Worm (Caenorhabditis elegans) whole organism, L4 larva: Measurements from ENCODE around the gene F26H11.8.

ENCODE experiments used
- Y75B8A.6 ChIP-seq: fragments of 200-800 bp; sonication (Bioruptor generic); IDR thresholded peaks from 2 replicates; pipeline ENCODE4 v1.3.6; 2022; ENCODE audit warnings: missing genetic modification reagents, missing genetic modification characterization, missing compliant biosample characterization
- ZK337.2 ChIP-seq: fragments of 200-800 bp; sonication (Bioruptor generic); IDR thresholded peaks from 2 replicates; pipeline ENCODE4 v1.3.6; 2022; ENCODE audit warnings: missing genetic modification reagents, missing genetic modification characterization, missing compliant biosample characterization
- aly-2 ChIP-seq: sonication (generic microtip); optimal IDR thresholded peaks from 2 replicates; lab custom pipeline; 2018; ENCODE audit warnings: missing biosample characterization, missing genetic modification characterization
- arid-1 ChIP-seq: fragments of 200-800 bp; sonication (Bioruptor generic); conservative IDR thresholded peaks from 2 replicates; pipeline ENCODE4 v1.3.6; 2022; ENCODE audit warnings: missing genetic modification reagents, missing genetic modification characterization, missing compliant biosample characterization
- daf-16 ChIP-seq, 3 experiments: sonication (generic microtip); optimal IDR thresholded peaks; 2 replicates each; lab custom pipeline; 2016 to 2017; ENCODE audit warnings: missing genetic modification characterization in 3 of 3, missing genetic modification reagents in 3 of 3, mild to moderate bottlenecking in 2 of 3, missing compliant biosample characterization in 2 of 3, missing biosample characterization in 1 of 3, moderate library complexity in 1 of 3
- fkh-10 ChIP-seq: fragments of 150-350 bp; optimal IDR thresholded peaks from 2 replicates; lab custom pipeline; 2014; ENCODE audit warnings: missing biosample characterization, missing genetic modification reagents, missing genetic modification characterization
- madf-5 ChIP-seq, 2 experiments: fragments of 200-800 bp; sonication (Bioruptor generic); IDR thresholded peaks; 2 replicates each; pipeline ENCODE4 v1.3.6; 2022; ENCODE audit warnings: missing compliant biosample characterization in 2 of 2, missing genetic modification characterization in 2 of 2
- mes-2 ChIP-seq: sonication (generic microtip); optimal IDR thresholded peaks from 2 replicates; lab custom pipeline; 2016; ENCODE audit warnings: missing genotype, mild to moderate bottlenecking, missing genetic modification characterization, missing compliant biosample characterization; ENCODE audit not compliant: poor library complexity, severe bottlenecking
- nhr-28 ChIP-seq: fragments of 150-350 bp; optimal IDR thresholded peaks from 2 replicates; lab custom pipeline; 2014; ENCODE audit warnings: missing biosample characterization, missing genetic modification characterization
- nhr-77 ChIP-seq: fragments of 150-350 bp; optimal IDR thresholded peaks from 2 replicates; lab custom pipeline; 2014; ENCODE audit warnings: missing biosample characterization, missing genetic modification characterization
- skn-1 ChIP-seq: fragments of 150-350 bp; optimal IDR thresholded peaks from 2 replicates; lab custom pipeline; 2014; ENCODE audit warnings: missing biosample characterization, missing genetic modification characterization
- snpc-4 ChIP-seq: fragments of 150-350 bp; optimal IDR thresholded peaks from 2 replicates; lab custom pipeline; 2014; ENCODE audit warnings: missing biosample characterization, missing genetic modification characterization
- spr-3 ChIP-seq: fragments of 200-800 bp; sonication (Bioruptor generic); optimal IDR thresholded peaks from 2 replicates; lab custom pipeline; 2018; ENCODE audit warnings: mild to moderate bottlenecking, missing genetic modification characterization, missing compliant biosample characterization
- unc-130 ChIP-seq: sonication (generic microtip); optimal IDR thresholded peaks from 2 replicates; lab custom pipeline; 2016; ENCODE audit warnings: missing genetic modification reagents, missing genetic modification characterization, missing compliant biosample characterization

- TF ChIP-seq skn-1 (no peak), arid-1 (GFP tag; lab: Robert Waterston, UW) (peak; percentile 36; the same call in 1 of the 2 replicates), fkh-10 (GFP tag; lab: Kevin White, UChicago) (no peak), mes-2 (tag; lab: Kevin White, UChicago) (no peak), snpc-4 (tag; lab: Kevin White, UChicago) (no peak), spr-3 (GFP tag; lab: Kevin White, UChicago) (no peak), madf-5 (GFP tag; IDR thresholded peaks at IDR 0.05; lab: Robert Waterston, UW) (no peak), ZK337.2 (no peak), unc-130 (peak; percentile 6), nhr-28 (no peak), daf-16 (GFP tag; optimal IDR thresholded peaks at IDR 0.05; lab: Kevin White, UChicago) (no peak), daf-16 (tag; optimal IDR thresholded peaks at IDR 0.05; lab: Kevin White, UChicago) (no peak), nhr-77 (tag; lab: Kevin White, UChicago) (no peak), aly-2 (no peak), Y75B8A.6 (GFP tag; lab: Robert Waterston, UW) (no peak)
Measured at ce11 chrII:14350768-14351167, 37.5 kb upstream of the F26H11.8 start.
